Fruit fly (Drosophila melanogaster) whole organism: ENCODE data around the gene Ids.

ENCODE experiments used
- CG8478 ChIP-seq: fragments of >200 bp; optimal IDR thresholded peaks from 2 replicates; lab custom pipeline; 2018; ENCODE audit warnings: inconsistent platforms
- Dll ChIP-seq: fragments of >200 bp; optimal IDR thresholded peaks from 2 replicates; lab custom pipeline; 2017
- EcR ChIP-seq, 2 experiments: fragments of >200 bp; optimal IDR thresholded peaks; 2 replicates each; lab custom pipeline; 2017; ENCODE audit warnings: missing biosample characterization in 2 of 2, missing genetic modification characterization in 2 of 2, missing genetic modification reagents in 2 of 2
- pan ChIP-seq: fragments of >200 bp; optimal IDR thresholded peaks from 2 replicates; lab custom pipeline; 2017
- psq ChIP-seq: fragments of >200 bp; optimal IDR thresholded peaks from 2 replicates; lab custom pipeline; 2017
- usp ChIP-seq: fragments of >200 bp; optimal IDR thresholded peaks from 2 replicates; lab custom pipeline; 2017; ENCODE audit warnings: missing biosample characterization, missing genetic modification characterization, mixed read lengths

Gene Ids

dm6 chr3L:3399249-3399922 is 21.3 kb downstream of the Ids start:
- no peak for TF ChIP-seq CG8478 (lab: Kevin White, UChicago)
- no peak for TF ChIP-seq Dll (lab: Kevin White, UChicago)
- no peak for TF ChIP-seq EcR (GFP tag; optimal IDR thresholded peaks at IDR 0.05; lab: Kevin White, UChicago)
- no peak for TF ChIP-seq pan (lab: Kevin White, UChicago)
- no peak for TF ChIP-seq usp (GFP tag; lab: Kevin White, UChicago)
- TF ChIP-seq psq (lab: Kevin White, UChicago) = no peak

dm6 chr3L:3399923-3400309 is 21.8 kb downstream of the Ids start:
- no peak for TF ChIP-seq psq (lab: Kevin White, UChicago)
- TF ChIP-seq Dll (lab: Kevin White, UChicago) = no peak
- no peak for TF ChIP-seq usp (GFP tag; lab: Kevin White, UChicago)
- TF ChIP-seq pan (lab: Kevin White, UChicago) = no peak
- TF ChIP-seq EcR (GFP tag; optimal IDR thresholded peaks at IDR 0.05; lab: Kevin White, UChicago) = no peak
- TF ChIP-seq CG8478 (lab: Kevin White, UChicago) = no peak

- TF ChIP-seq psq (lab: Kevin White, UChicago) (no peak), EcR (GFP tag; optimal IDR thresholded peaks at IDR 0.05; lab: Kevin White, UChicago) (no peak), pan (lab: Kevin White, UChicago) (no peak), Dll (lab: Kevin White, UChicago) (no peak), CG8478 (lab: Kevin White, UChicago) (no peak), usp (GFP tag; lab: Kevin White, UChicago) (no peak)
Observed at dm6 chr3L:3400555-3401198, 22.6 kb downstream of the Ids start.

- TF ChIP-seq Dll (lab: Kevin White, UChicago) (no peak), psq (lab: Kevin White, UChicago) (no peak), EcR (GFP tag; optimal IDR thresholded peaks at IDR 0.05; lab: Kevin White, UChicago) (no peak), usp (GFP tag; lab: Kevin White, UChicago) (no peak), pan (lab: Kevin White, UChicago) (no peak), CG8478 (lab: Kevin White, UChicago) (no peak)
Observed at dm6 chr3L:3405592-3405991, 27.5 kb downstream of the Ids start.

- TF ChIP-seq CG8478 (lab: Kevin White, UChicago) (no peak), Dll (lab: Kevin White, UChicago) (no peak), pan (lab: Kevin White, UChicago) (no peak), EcR (GFP tag; optimal IDR thresholded peaks at IDR 0.05; lab: Kevin White, UChicago) (no peak), psq (lab: Kevin White, UChicago) (no peak), usp (GFP tag; lab: Kevin White, UChicago) (no peak)
Observed at dm6 chr3L:3406307-3407061, 28.4 kb downstream of the Ids start.

dm6 chr3L:3407481-3407880 is 29.4 kb downstream of the Ids start:
- TF ChIP-seq pan (lab: Kevin White, UChicago) (no peak), usp (GFP tag; lab: Kevin White, UChicago) (no peak), psq (lab: Kevin White, UChicago) (no peak), Dll (lab: Kevin White, UChicago) (no peak)

- TF ChIP-seq Dll (lab: Kevin White, UChicago) = no peak
- TF ChIP-seq CG8478 (lab: Kevin White, UChicago) = no peak
- TF ChIP-seq psq (lab: Kevin White, UChicago) = no peak
- no peak for TF ChIP-seq pan (lab: Kevin White, UChicago)
- no peak for TF ChIP-seq EcR (GFP tag; optimal IDR thresholded peaks at IDR 0.05; lab: Kevin White, UChicago)
- TF ChIP-seq usp (GFP tag; lab: Kevin White, UChicago) = no peak
Observed at dm6 chr3L:3408231-3408630, 30.2 kb downstream of the Ids start.

- TF ChIP-seq psq (lab: Kevin White, UChicago) (no peak), CG8478 (lab: Kevin White, UChicago) (no peak), usp (GFP tag; lab: Kevin White, UChicago) (no peak), pan (lab: Kevin White, UChicago) (no peak), EcR (GFP tag; optimal IDR thresholded peaks at IDR 0.05; lab: Kevin White, UChicago) (no peak), Dll (lab: Kevin White, UChicago) (no peak)
Observed at dm6 chr3L:3408796-3409625, 30.9 kb downstream of the Ids start.

- TF ChIP-seq usp (GFP tag; lab: Kevin White, UChicago) = no peak
- no peak for TF ChIP-seq psq (lab: Kevin White, UChicago)
- TF ChIP-seq EcR (GFP tag; optimal IDR thresholded peaks at IDR 0.05; lab: Kevin White, UChicago) = peak in 1 of 2 experiments; percentile 67
- TF ChIP-seq CG8478 (lab: Kevin White, UChicago) = no peak
Observed at dm6 chr3L:3409626-3410301, 31.7 kb downstream of the Ids start.
